Worm (Caenorhabditis elegans): Measurements from ENCODE around the gene fipp-1.

Gene fipp-1

DNA sequence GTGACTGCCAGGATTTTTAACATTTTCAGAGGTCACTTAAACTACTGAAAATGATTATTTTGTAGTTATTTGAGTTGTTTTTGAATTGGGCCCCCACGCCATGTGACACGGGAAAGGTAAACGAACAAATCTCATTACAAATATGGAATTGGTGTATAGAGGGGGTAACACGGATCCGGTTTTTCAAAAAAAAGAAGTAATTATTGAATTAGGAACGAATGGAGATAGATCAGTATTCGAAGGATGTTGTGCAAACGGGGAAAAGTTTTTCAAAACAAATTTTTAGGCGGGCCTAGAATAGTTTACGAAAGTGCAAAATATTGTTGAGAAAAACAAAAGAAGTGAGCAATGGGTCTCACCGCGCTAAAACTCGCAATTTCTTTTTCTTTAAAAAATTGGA, 5.2 kb upstream of the fipp-1 start, which contains the start of gene F32D1.11 (continued):
- TF ChIP-seq nhr-48 (tag; optimal IDR thresholded peaks at IDR 0.05): no peak

DNA sequence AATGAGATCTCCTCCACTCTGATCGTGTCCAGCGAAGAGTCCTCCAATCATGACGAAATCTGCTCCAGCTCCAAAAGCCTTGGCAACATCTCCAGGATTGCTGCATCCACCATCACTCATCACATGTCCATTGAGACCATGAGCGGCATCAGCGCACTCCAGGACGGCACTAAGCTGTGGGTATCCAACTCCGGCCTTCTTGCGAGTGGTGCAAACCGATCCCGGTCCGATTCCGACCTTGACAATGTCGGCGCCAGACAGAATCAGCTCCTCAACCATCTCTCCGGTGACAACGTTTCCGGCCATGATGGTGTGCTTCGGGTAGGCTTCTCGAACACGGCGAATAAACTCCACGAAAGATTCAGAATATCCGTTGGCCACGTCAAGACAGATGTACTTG, 1.1 kb upstream of the fipp-1 start:
- TF ChIP-seq ceh-62 (tag; optimal IDR thresholded peaks at IDR 0.05) (no peak), set-16 (GFP tag; IDR thresholded peaks at IDR 0.05) (peak; percentile 55; the same call in 1 of the 2 replicates)

- TF ChIP-seq set-16 (GFP tag; IDR thresholded peaks at IDR 0.05): peak; percentile 88
- TF ChIP-seq ceh-44 (GFP tag; IDR thresholded peaks at IDR 0.05): no peak
Measured at ce11 chrV:4372986-4373385, 1.4 kb downstream of the fipp-1 start.

DNA sequence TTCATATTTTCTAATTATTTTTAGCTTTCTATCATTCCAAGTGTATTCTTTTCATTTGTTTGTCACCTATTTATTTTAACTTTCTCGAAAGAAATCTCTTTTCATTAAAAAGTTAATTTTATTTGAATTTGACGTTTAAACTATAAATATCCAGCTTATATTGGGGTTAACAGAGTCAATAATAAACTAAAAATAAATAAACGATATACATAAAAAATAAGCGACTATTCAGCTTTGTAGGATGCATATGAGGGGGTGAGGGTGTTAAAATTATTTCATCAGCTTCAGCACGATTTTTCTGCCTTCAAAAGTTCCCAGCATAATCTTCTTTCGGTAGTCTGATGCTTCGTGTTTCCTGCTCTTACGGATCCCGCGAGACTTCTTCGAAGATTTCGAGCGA, 2.0 kb downstream of the fipp-1 start:
- TF ChIP-seq lin-38 (GFP tag; IDR thresholded peaks at IDR 0.05) (peak; percentile 42), Y5F2A.4 (GFP tag; optimal IDR thresholded peaks at IDR 0.05) (no peak)

ce11 chrV:4374625-4375024, 3.0 kb downstream of the fipp-1 start, which contains the start of gene neg-1:
neg-1 (minus strand) TSS chrV:4374874.
- TF ChIP-seq madf-5 (GFP tag; IDR thresholded peaks at IDR 0.05) (no peak), unc-62 (GFP tag; optimal IDR thresholded peaks at IDR 0.05 in 1 of 2) (peak in 1 of 2 experiments; percentile 44), unc-62 (tag; optimal IDR thresholded peaks at IDR 0.05) (no peak)

- peak in 1 of 2 experiments; percentile 32 for TF ChIP-seq unc-62 (GFP tag; optimal IDR thresholded peaks at IDR 0.05 in 1 of 2)
- TF ChIP-seq unc-62 (tag; optimal IDR thresholded peaks at IDR 0.05): no peak
- TF ChIP-seq F49E8.2 (tag; optimal IDR thresholded peaks at IDR 0.05; ENCODE audit: borderline replicate concordance): peak; percentile 13
- TF ChIP-seq dve-1 (tag; optimal IDR thresholded peaks at IDR 0.05; ENCODE audit: insufficient read depth): no peak
- peak; percentile 53; the same call in 1 of the 2 replicates for TF ChIP-seq set-16 (GFP tag; IDR thresholded peaks at IDR 0.05)
- TF ChIP-seq Y48G9A.11 (GFP tag; IDR thresholded peaks at IDR 0.05): peak; percentile 27; the same call in 1 of the 2 replicates
- no peak for TF ChIP-seq vab-7 (GFP tag; IDR thresholded peaks at IDR 0.05)
- peak; percentile 56 for TF ChIP-seq lin-38 (GFP tag; IDR thresholded peaks at IDR 0.05)
- peak; percentile 22 for TF ChIP-seq aha-1 (tag)
- peak; percentile 51 for TF ChIP-seq unc-130 (GFP tag; optimal IDR thresholded peaks at IDR 0.05)
Measured at ce11 chrV:4375807-4376564, 4.4 kb downstream of the fipp-1 start, which contains the start of gene F32D1.7. F32D1.7 (minus strand) TSS chrV:4376173.

DNA sequence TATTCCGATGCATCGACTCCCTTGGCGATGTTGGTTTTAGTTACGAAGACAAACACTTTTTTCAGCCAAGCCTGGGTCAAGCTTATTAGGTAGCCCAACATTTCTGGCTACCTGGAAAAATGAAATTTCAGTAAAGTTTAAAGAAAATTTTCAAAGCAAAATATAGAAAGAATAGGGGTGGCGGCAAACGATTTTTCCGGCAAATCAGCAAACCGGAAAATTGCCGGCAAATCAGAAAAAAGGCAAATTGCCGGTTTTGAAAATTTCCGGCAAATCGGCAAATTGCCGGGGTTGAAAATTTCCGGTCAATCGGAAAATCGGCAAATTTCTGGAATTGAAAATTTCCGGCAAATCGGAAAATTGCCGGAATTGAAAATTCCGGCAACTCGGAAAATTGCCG, 6.0 kb downstream of the fipp-1 start, which contains the start of gene F32D1.8:
TSS of gene F32D1.8 (minus strand) at position 101 of the 400 bp plus-strand sequence.
- TF ChIP-seq aha-1 (tag) (peak; percentile 69), zfp-2 (tag; optimal IDR thresholded peaks at IDR 0.05) (no peak), D1046.2 (GFP tag; IDR thresholded peaks at IDR 0.05) (no peak)

DNA sequence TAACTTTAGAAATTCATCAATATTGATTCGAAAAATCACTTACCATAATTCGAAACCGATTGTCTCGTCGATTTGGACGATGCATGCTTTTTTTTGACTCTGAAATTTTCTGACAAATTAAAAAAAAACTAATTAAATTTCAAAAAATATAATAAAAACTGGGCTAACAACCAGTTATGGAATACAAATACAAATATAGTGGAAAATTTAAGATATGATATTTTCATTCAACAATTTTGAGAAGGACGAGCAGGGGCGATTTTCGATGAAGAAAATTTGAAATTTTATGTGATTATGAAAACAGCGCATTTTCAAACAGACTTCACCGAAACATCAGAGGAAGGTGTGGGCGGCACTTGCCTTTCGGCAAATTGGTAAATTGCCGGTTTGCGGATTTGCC, 10.7 kb downstream of the fipp-1 start, which contains the start of gene F13A2.1:
TSS of gene F13A2.1 (minus strand) at position 101 of the 400 bp plus-strand sequence.
- TF ChIP-seq ceh-32 (tag; optimal IDR thresholded peaks at IDR 0.05; ENCODE audit: poor library complexity): no peak
- TF ChIP-seq F49E8.2 (tag; optimal IDR thresholded peaks at IDR 0.05; ENCODE audit: borderline replicate concordance): no peak
- no peak for TF ChIP-seq unc-39 (tag; optimal IDR thresholded peaks at IDR 0.05)
- no peak for TF ChIP-seq mdt-29 (GFP tag; IDR thresholded peaks at IDR 0.05)
- no peak for TF ChIP-seq jun-1 (tag; optimal IDR thresholded peaks at IDR 0.05)
- TF ChIP-seq lin-39 (tag; optimal IDR thresholded peaks at IDR 0.05): no peak
- no peak for TF ChIP-seq lin-1 (GFP tag; IDR thresholded peaks at IDR 0.05)
- no peak for TF ChIP-seq nhr-102 (tag; optimal IDR thresholded peaks at IDR 0.05)
- TF ChIP-seq php-3 (GFP tag; IDR thresholded peaks at IDR 0.05): no peak
- TF ChIP-seq T20F7.1 (GFP tag; optimal IDR thresholded peaks at IDR 0.05): no peak
- no peak for TF ChIP-seq mes-2 (tag; optimal IDR thresholded peaks at IDR 0.05; ENCODE audit: poor library complexity, severe bottlenecking)
- TF ChIP-seq tag-97 (GFP tag; IDR thresholded peaks at IDR 0.05): no peak
- no peak for TF ChIP-seq lin-15B (tag; optimal IDR thresholded peaks at IDR 0.05)
- TF ChIP-seq ceh-62 (tag; optimal IDR thresholded peaks at IDR 0.05): no peak
- TF ChIP-seq dmd-9 (GFP tag; IDR thresholded peaks at IDR 0.05): no peak
- TF ChIP-seq hif-1 (tag; optimal IDR thresholded peaks at IDR 0.05): no peak
- no peak for TF ChIP-seq saeg-2 (GFP tag; IDR thresholded peaks at IDR 0.05)
- TF ChIP-seq egl-43 (GFP tag; IDR thresholded peaks at IDR 0.05): no peak
- no peak for TF ChIP-seq nhr-77 (tag; optimal IDR thresholded peaks at IDR 0.05)
- TF ChIP-seq daf-19 (GFP tag; conservative IDR thresholded peaks at IDR 0.05): no peak

Data from whole organism, L4 larva.